Worm (Caenorhabditis elegans) whole organism, L4 larva: ENCODE results near the gene sulp-2.

Experiments
- D1046.2 ChIP-seq: fragments of 200-800 bp; sonication (Bioruptor generic); IDR thresholded peaks from 2 replicates; pipeline ENCODE4 v1.3.6; 2022; ENCODE audit warnings: missing genetic modification characterization, missing compliant biosample characterization
- F10B5.3 ChIP-seq: sonication (generic microtip); optimal IDR thresholded peaks from 2 replicates; lab custom pipeline; 2016; ENCODE audit warnings: mild to moderate bottlenecking, missing genetic modification characterization, missing compliant biosample characterization
- T26A8.4 ChIP-seq: fragments of 200-800 bp; sonication (Bioruptor generic); IDR thresholded peaks from 2 replicates; pipeline ENCODE4 v1.3.6; 2022; ENCODE audit warnings: missing genetic modification characterization, missing compliant biosample characterization
- Y105C5A.15 ChIP-seq: fragments of 200-800 bp; sonication (Bioruptor generic); IDR thresholded peaks from 2 replicates; pipeline ENCODE4 v1.3.6; 2022; ENCODE audit warnings: missing genetic modification characterization, missing compliant biosample characterization
- Y48G9A.11 ChIP-seq: fragments of 200-800 bp; sonication (Bioruptor generic); IDR thresholded peaks from 2 replicates; pipeline ENCODE4 v1.3.6; 2022; ENCODE audit warnings: missing genetic modification reagents, missing genetic modification characterization, missing compliant biosample characterization
- aly-2 ChIP-seq: sonication (generic microtip); optimal IDR thresholded peaks from 2 replicates; lab custom pipeline; 2018; ENCODE audit warnings: missing biosample characterization, missing genetic modification characterization
- ama-1 ChIP-seq: fragments of 150-350 bp; optimal IDR thresholded peaks from 2 replicates; lab custom pipeline; 2014; ENCODE audit warnings: inconsistent platforms, mixed read lengths
- ceh-28 ChIP-seq: fragments of 150-350 bp; optimal IDR thresholded peaks from 2 replicates; lab custom pipeline; 2014; ENCODE audit warnings: missing biosample characterization, missing genetic modification reagents, missing genetic modification characterization
- ceh-44 ChIP-seq: fragments of 200-800 bp; sonication (Bioruptor generic); IDR thresholded peaks from 2 replicates; pipeline ENCODE4 v1.3.6; 2022; ENCODE audit warnings: missing genetic modification reagents, missing genetic modification characterization, missing compliant biosample characterization
- cey-2 ChIP-seq: sonication (generic microtip); optimal IDR thresholded peaks from 3 replicates; lab custom pipeline; 2017; ENCODE audit warnings: missing genetic modification characterization, mild to moderate bottlenecking, missing compliant biosample characterization, antibody characterized with exemption, borderline replicate concordance; ENCODE audit not compliant: insufficient read depth
- daf-16 ChIP-seq, 3 experiments: sonication (generic microtip); optimal IDR thresholded peaks; 2 replicates each; lab custom pipeline; 2016 to 2017; ENCODE audit warnings: missing genetic modification characterization in 3 of 3, missing genetic modification reagents in 3 of 3, mild to moderate bottlenecking in 2 of 3, missing compliant biosample characterization in 2 of 3, missing biosample characterization in 1 of 3, moderate library complexity in 1 of 3
- daf-19 ChIP-seq: fragments of 200-800 bp; sonication (Bioruptor generic); conservative IDR thresholded peaks from 2 replicates; pipeline ENCODE4 v1.3.6; 2022; ENCODE audit warnings: missing genetic modification characterization, missing compliant biosample characterization
- daf-8 ChIP-seq: fragments of 200-800 bp; sonication (Bioruptor generic); IDR thresholded peaks from 2 replicates; pipeline ENCODE4 v1.3.6; 2022; ENCODE audit warnings: missing genetic modification characterization, missing compliant biosample characterization
- fos-1 ChIP-seq: fragments of 150-350 bp; optimal IDR thresholded peaks from 2 replicates; lab custom pipeline; 2014; ENCODE audit warnings: missing biosample characterization, missing genetic modification characterization
- hlh-11 ChIP-seq: fragments of 200-800 bp; sonication (Bioruptor generic); optimal IDR thresholded peaks from 2 replicates; lab custom pipeline; 2018; ENCODE audit warnings: mild to moderate bottlenecking, missing genetic modification characterization, missing compliant biosample characterization
- hlh-30 ChIP-seq: sonication (generic microtip); optimal IDR thresholded peaks from 2 replicates; lab custom pipeline; 2017; ENCODE audit warnings: antibody characterized with exemption, mild to moderate bottlenecking, missing genetic modification characterization, missing compliant biosample characterization; ENCODE audit not compliant: insufficient read depth
- lin-13 ChIP-seq: fragments of 150-350 bp; optimal IDR thresholded peaks from 2 replicates; lab custom pipeline; 2014; ENCODE audit warnings: missing biosample characterization, missing genetic modification reagents, missing genetic modification characterization
- lin-15B ChIP-seq: fragments of 150-350 bp; sonication (generic microtip); optimal IDR thresholded peaks from 3 replicates; lab custom pipeline; 2014; ENCODE audit warnings: missing biosample characterization, missing genetic modification characterization
- lin-38 ChIP-seq: fragments of 200-800 bp; sonication (Bioruptor generic); IDR thresholded peaks from 2 replicates; pipeline ENCODE4 v1.3.6; 2022; ENCODE audit warnings: missing genetic modification reagents, missing genetic modification characterization, missing compliant biosample characterization
- lin-39 ChIP-seq: fragments of 150-350 bp; optimal IDR thresholded peaks from 2 replicates; lab custom pipeline; 2014; ENCODE audit warnings: missing biosample characterization, missing genetic modification reagents, missing genetic modification characterization
- lsy-2 ChIP-seq, 2 experiments: fragments of 150-350 bp in 1 of 2; sonication (generic microtip) in 1 of 2; optimal IDR thresholded peaks; 2 replicates each; lab custom pipeline; 2014 to 2017; ENCODE audit warnings: missing biosample characterization in 2 of 2, missing genetic modification characterization in 2 of 2
- madf-9 ChIP-seq: fragments of 200-800 bp; sonication (Bioruptor generic); conservative IDR thresholded peaks from 2 replicates; pipeline ENCODE4 v1.3.6; 2022; ENCODE audit warnings: missing genetic modification reagents, missing genetic modification characterization, missing compliant biosample characterization
- mdl-1 ChIP-seq, 2 experiments: fragments of 150-350 bp in 1 of 2; sonication (generic microtip) in 1 of 2; optimal IDR thresholded peaks; 2 replicates each; lab custom pipeline; 2014 to 2017; ENCODE audit warnings: missing biosample characterization in 2 of 2, missing genetic modification characterization in 2 of 2
- mes-2 ChIP-seq: sonication (generic microtip); optimal IDR thresholded peaks from 2 replicates; lab custom pipeline; 2016; ENCODE audit warnings: missing genotype, mild to moderate bottlenecking, missing genetic modification characterization, missing compliant biosample characterization; ENCODE audit not compliant: poor library complexity, severe bottlenecking
- mxl-3 ChIP-seq: fragments of 200-800 bp; sonication (Bioruptor generic); optimal IDR thresholded peaks from 2 replicates; lab custom pipeline; 2018; ENCODE audit warnings: mild to moderate bottlenecking, missing genetic modification characterization, missing compliant biosample characterization
- nhr-111 ChIP-seq: fragments of 200-800 bp; sonication (Bioruptor generic); optimal IDR thresholded peaks from 2 replicates; lab custom pipeline; 2018; ENCODE audit warnings: mild to moderate bottlenecking, missing genetic modification characterization, missing compliant biosample characterization
- nhr-237 ChIP-seq: sonication (generic microtip); optimal IDR thresholded peaks from 2 replicates; lab custom pipeline; 2017; ENCODE audit warnings: missing biosample characterization, missing genetic modification characterization
- nhr-28 ChIP-seq: fragments of 150-350 bp; optimal IDR thresholded peaks from 2 replicates; lab custom pipeline; 2014; ENCODE audit warnings: missing biosample characterization, missing genetic modification characterization
- nhr-48 ChIP-seq: sonication (generic microtip); optimal IDR thresholded peaks from 2 replicates; lab custom pipeline; 2016; ENCODE audit warnings: mild to moderate bottlenecking, missing genetic modification characterization, missing compliant biosample characterization
- nhr-76 ChIP-seq: fragments of 150-350 bp; optimal IDR thresholded peaks from 2 replicates; lab custom pipeline; 2014; ENCODE audit warnings: missing biosample characterization, missing genetic modification characterization
- php-3 ChIP-seq: fragments of 200-800 bp; sonication (Bioruptor generic); IDR thresholded peaks from 2 replicates; pipeline ENCODE4 v1.3.6; 2022; ENCODE audit warnings: missing genetic modification reagents, missing genetic modification characterization, missing compliant biosample characterization
- saeg-2 ChIP-seq: fragments of 200-800 bp; sonication (Bioruptor generic); IDR thresholded peaks from 2 replicates; pipeline ENCODE4 v1.3.6; 2022; ENCODE audit warnings: missing genetic modification reagents, missing genetic modification characterization, missing compliant biosample characterization
- sdz-12 ChIP-seq: fragments of 200-800 bp; sonication (Bioruptor generic); optimal IDR thresholded peaks from 2 replicates; lab custom pipeline; 2018; ENCODE audit warnings: mild to moderate bottlenecking, missing genetic modification characterization, missing compliant biosample characterization
- set-16 ChIP-seq: fragments of 200-800 bp; sonication (Bioruptor generic); IDR thresholded peaks from 2 replicates; pipeline ENCODE4 v1.3.6; 2022; ENCODE audit warnings: missing genetic modification reagents, missing genetic modification characterization, missing compliant biosample characterization
- skn-1 ChIP-seq: fragments of 150-350 bp; optimal IDR thresholded peaks from 2 replicates; lab custom pipeline; 2014; ENCODE audit warnings: missing biosample characterization, missing genetic modification characterization
- tag-97 ChIP-seq: fragments of 200-800 bp; sonication (Bioruptor generic); IDR thresholded peaks from 2 replicates; pipeline ENCODE4 v1.3.6; 2022; ENCODE audit warnings: missing genetic modification characterization, missing compliant biosample characterization
- tra-1 ChIP-seq: fragments of 200-800 bp; sonication (Bioruptor generic); IDR thresholded peaks from 2 replicates; pipeline ENCODE4 v1.3.6; 2022; ENCODE audit warnings: missing genetic modification reagents, missing genetic modification characterization, missing compliant biosample characterization
- unc-62 ChIP-seq, 3 experiments: fragments of 150-350 bp in 1 of 3; sonication (generic microtip); optimal IDR thresholded peaks in 2 of 3; peaks in 1 of 3; 1 replicate in 1 of 3; 2 replicates in 2 of 3; lab custom pipeline; 2014 to 2017; ENCODE audit warnings: missing biosample characterization in 3 of 3, missing genetic modification characterization in 3 of 3, missing genetic modification reagents in 3 of 3, missing genotype in 1 of 3
- zip-2 ChIP-seq: fragments of 150-350 bp; optimal IDR thresholded peaks from 2 replicates; lab custom pipeline; 2014; ENCODE audit warnings: missing biosample characterization, missing genetic modification characterization
- ztf-11 ChIP-seq: fragments of 150-350 bp; optimal IDR thresholded peaks from 2 replicates; lab custom pipeline; 2014; ENCODE audit warnings: missing biosample characterization, missing genetic modification characterization

The sulp-2 gene

DNA sequence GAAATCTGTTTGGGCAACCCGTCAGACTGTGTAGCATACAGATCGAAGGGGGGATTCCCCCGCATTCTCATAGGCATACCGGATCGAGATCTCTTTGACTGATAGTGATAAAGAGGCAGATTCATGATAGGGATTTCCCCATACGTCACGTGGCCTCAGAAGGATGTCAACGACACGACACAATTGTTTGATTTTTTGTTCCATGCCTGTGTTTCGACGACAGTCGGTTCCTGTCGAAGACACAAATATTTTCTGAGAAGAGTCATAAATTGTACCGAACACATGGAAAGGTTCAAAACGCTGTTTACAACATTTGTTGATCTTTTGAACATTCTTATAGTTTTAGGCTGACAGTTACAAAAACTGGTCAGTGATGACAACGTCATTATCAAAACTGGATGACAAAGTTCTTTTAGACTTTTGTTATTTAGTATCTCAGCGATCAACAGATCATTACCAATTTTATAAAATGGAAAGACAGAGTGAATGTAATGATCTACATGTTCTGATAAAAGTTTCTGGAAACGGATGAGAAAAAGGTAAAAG is 29.4 kb upstream of the sulp-2 start (continued):
- TF ChIP-seq nhr-76 (tag; lab: Kevin White, UChicago) (no peak), D1046.2 (GFP tag; lab: Robert Waterston, UW) (no peak), lin-13 (GFP tag; lab: Kevin White, UChicago) (no peak)

DNA sequence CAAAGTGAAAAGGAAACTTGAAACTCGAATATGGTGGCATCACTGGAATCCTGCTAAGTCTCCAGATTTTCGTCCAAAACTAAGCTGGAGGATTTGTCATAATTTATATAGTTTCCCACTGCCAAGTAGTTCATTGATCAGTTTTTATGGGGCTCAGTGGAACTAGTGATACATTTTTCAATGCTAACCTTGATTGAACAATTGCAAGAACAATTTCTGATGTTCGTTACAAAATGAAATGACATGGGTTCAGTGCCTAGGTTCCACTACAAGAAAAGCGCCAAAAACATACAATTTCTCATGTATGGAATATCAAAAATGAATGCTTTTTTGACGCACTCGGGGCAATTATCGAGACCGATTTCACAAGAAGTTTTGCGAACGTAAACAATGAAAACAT is 22.7 kb upstream of the sulp-2 start:
- TF ChIP-seq F10B5.3 (tag; lab: Kevin White, UChicago) = no peak
- no peak for TF ChIP-seq Y105C5A.15 (GFP tag; lab: Robert Waterston, UW)
- TF ChIP-seq unc-62 (GFP tag; optimal IDR thresholded peaks at IDR 0.05 in 1 of 2; lab: Kevin White, UChicago) = peak in 1 of 2 experiments; percentile 91
- TF ChIP-seq unc-62 (tag; optimal IDR thresholded peaks at IDR 0.05; lab: Kevin White, UChicago) = no peak

DNA sequence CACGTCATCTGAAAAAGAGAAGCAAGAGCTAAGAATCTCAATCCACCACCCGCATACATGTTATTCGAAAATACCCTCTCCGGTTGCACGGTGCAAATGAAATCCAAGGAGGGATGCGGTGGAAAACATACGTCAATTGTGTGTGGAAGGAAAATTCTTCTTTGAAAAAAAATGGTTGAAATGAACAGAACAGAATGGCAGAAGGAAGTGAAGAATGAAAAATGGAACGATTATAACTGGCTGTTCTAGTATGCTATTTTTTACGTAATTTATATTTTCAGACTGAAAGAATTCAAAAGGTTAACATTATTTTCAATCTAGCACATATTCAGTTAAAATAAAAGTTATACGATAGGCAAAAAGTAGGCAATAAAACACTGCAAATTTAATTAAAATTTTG is 16.9 kb upstream of the sulp-2 start:
- peak in 1 of 2 experiments; percentile 94 for TF ChIP-seq unc-62 (GFP tag; optimal IDR thresholded peaks at IDR 0.05 in 1 of 2; lab: Kevin White, UChicago)
- no peak for TF ChIP-seq unc-62 (tag; optimal IDR thresholded peaks at IDR 0.05; lab: Kevin White, UChicago)
- no peak for TF ChIP-seq T26A8.4 (GFP tag; lab: Robert Waterston, UW)
- no peak for TF ChIP-seq saeg-2 (GFP tag; lab: Robert Waterston, UW)

DNA sequence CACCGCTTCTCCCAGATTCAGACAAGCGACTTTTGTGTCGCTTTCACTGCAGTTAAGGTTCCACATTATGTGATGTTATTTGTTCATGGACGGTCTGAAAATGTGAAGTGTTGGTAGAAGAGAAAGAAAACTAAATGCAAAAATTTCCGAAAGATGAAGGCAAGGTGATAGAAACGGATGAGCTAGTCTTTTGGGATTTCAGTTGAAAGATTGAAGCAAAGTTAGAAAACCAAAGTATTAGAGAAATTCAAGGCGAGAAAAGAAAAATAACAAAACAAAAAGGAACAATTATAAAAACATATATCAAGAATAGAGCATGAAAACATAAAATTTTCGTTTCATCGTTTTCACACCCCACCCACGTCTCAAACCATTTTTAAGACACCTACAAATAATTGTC is 12.0 kb upstream of the sulp-2 start, which contains the start of gene octr-1:
TSS of gene octr-1 (minus strand) at position 101 of the 400 bp plus-strand sequence.
- TF ChIP-seq zip-2 (tag; lab: Kevin White, UChicago) (no peak), Y105C5A.15 (GFP tag; lab: Robert Waterston, UW) (no peak), ceh-28 (tag; lab: Kevin White, UChicago) (no peak), nhr-111 (no peak), tra-1 (GFP tag; lab: Robert Waterston, UW) (no peak), lin-15B (no peak), nhr-237 (tag; lab: Kevin White, UChicago) (no peak)

DNA sequence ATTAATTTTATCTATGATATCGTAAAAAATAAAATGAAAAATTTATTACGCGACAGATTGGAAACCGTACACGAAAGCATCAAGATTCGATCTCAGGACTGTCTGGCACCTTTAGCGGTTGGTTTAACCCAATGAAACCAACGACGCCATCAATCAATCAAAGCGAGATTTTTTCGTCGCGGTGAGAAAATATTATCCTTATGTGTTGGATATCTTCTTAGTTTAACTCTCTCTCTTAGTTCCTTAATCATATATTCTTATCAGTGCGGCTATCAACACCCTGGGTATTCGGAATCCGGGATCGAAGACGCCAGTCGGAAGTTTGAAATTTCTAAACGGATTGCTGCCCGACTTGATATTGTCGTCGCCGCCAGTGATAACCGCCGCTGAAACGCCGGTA is 5.9 kb upstream of the sulp-2 start:
- TF ChIP-seq ama-1 (lab: Kevin White, UChicago) (no peak), ztf-11 (tag; lab: Kevin White, UChicago) (no peak), cey-2 (no peak), nhr-237 (tag; lab: Kevin White, UChicago) (no peak), saeg-2 (GFP tag; lab: Robert Waterston, UW) (no peak), lin-15B (no peak), Y48G9A.11 (no peak), ceh-44 (no peak), lin-38 (GFP tag; lab: Robert Waterston, UW) (no peak), lin-39 (tag; lab: Kevin White, UChicago) (no peak), aly-2 (no peak), sdz-12 (GFP tag; lab: Kevin White, UChicago) (no peak), mes-2 (no peak), zip-2 (tag; lab: Kevin White, UChicago) (no peak), nhr-28 (no peak)

DNA sequence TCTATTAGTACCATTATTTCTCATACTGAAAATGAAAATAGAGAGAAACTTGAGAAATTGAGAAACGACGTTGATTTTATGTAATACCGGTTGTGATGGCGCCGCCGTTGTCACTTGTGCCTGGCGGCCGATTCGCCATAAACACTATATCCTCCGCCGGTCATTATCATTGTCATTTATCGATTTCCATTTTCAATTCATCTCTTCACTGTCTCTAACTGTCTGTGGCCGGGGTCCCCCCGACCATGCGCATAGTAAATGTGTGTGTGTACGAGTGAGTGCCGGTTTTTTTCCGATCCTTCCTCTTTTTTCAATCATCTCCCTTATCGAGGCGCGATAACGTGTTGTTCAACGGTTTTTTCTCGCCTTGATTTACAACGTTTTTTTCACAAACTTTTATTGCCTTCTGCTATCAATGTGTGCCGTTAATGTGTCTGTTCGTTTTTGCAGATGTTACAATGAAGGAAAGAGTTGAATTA is 4.2 kb upstream of the sulp-2 start, which contains the start of gene F14D12.1:
TSS of gene F14D12.1 (plus strand) at position 429 of the 479 bp plus-strand sequence.
- no peak for TF ChIP-seq Y105C5A.15 (GFP tag; lab: Robert Waterston, UW)
- TF ChIP-seq hlh-30 (tag; lab: Kevin White, UChicago) = peak; percentile 32
- TF ChIP-seq mdl-1 (tag; optimal IDR thresholded peaks at IDR 0.05; lab: Kevin White, UChicago) = peak in 1 of 2 experiments; percentile 30
- TF ChIP-seq saeg-2 (GFP tag; lab: Robert Waterston, UW) = no peak
- peak; percentile 67 for TF ChIP-seq hlh-11 (tag; lab: Kevin White, UChicago)
- TF ChIP-seq tag-97 = no peak
- TF ChIP-seq unc-62 (GFP tag; optimal IDR thresholded peaks at IDR 0.05 in 1 of 2; lab: Kevin White, UChicago) = peak in 1 of 2 experiments; percentile 46
- no peak for TF ChIP-seq unc-62 (tag; optimal IDR thresholded peaks at IDR 0.05; lab: Kevin White, UChicago)
- TF ChIP-seq madf-9 = no peak
- TF ChIP-seq daf-16 (GFP tag; optimal IDR thresholded peaks at IDR 0.05; lab: Kevin White, UChicago) = no peak
- TF ChIP-seq daf-16 (tag; optimal IDR thresholded peaks at IDR 0.05; lab: Kevin White, UChicago) = no peak
- TF ChIP-seq tra-1 (GFP tag; lab: Robert Waterston, UW) = no peak
- no peak for TF ChIP-seq set-16 (GFP tag; lab: Robert Waterston, UW)
- no peak for TF ChIP-seq php-3 (GFP tag; lab: Robert Waterston, UW)
- no peak for TF ChIP-seq skn-1 (tag; lab: Kevin White, UChicago)
- peak; percentile 37 for TF ChIP-seq nhr-48
- no peak for TF ChIP-seq fos-1
- peak; percentile 76 for TF ChIP-seq mxl-3 (GFP tag; lab: Kevin White, UChicago)
- no peak for TF ChIP-seq lsy-2 (tag; optimal IDR thresholded peaks at IDR 0.05; lab: Kevin White, UChicago)
- TF ChIP-seq daf-8 (GFP tag; lab: Robert Waterston, UW) = no peak
- TF ChIP-seq daf-19 = no peak
